Worm (Caenorhabditis elegans) whole organism, young adult: ENCODE data around the gene C36C5.15.

ENCODE experiments used
- efl-1 ChIP-seq: fragments of 150-350 bp; optimal IDR thresholded peaks from 2 replicates; lab custom pipeline; 2014; ENCODE audit warnings: missing biosample characterization, missing genetic modification reagents, missing genetic modification characterization
- hrde-1 ChIP-seq: sonication (generic microtip); optimal IDR thresholded peaks from 2 replicates; lab custom pipeline; 2016; ENCODE audit warnings: missing genetic modification characterization, mild to moderate bottlenecking, missing compliant biosample characterization, moderate library complexity, missing genotype, missing genetic modification reagents, borderline replicate concordance
- hsf-1 ChIP-seq: fragments of 200-800 bp; sonication (Bioruptor generic); IDR thresholded peaks from 2 replicates; pipeline ENCODE4 v1.3.6; 2022; ENCODE audit warnings: missing genetic modification reagents, missing genetic modification characterization, missing compliant biosample characterization

- no peak for TF ChIP-seq hsf-1 (GFP tag; lab: Robert Waterston, UW)
- no peak for TF ChIP-seq hrde-1
- TF ChIP-seq efl-1 (GFP tag; lab: Kevin White, UChicago) = no peak
Observed at ce11 chrV:3156786-3157185, 11.8 kb downstream of the C36C5.15 start, which contains the start of gene exh-1.
